Worm (Caenorhabditis elegans): ENCODE results near the gene F41E6.8.

DNA sequence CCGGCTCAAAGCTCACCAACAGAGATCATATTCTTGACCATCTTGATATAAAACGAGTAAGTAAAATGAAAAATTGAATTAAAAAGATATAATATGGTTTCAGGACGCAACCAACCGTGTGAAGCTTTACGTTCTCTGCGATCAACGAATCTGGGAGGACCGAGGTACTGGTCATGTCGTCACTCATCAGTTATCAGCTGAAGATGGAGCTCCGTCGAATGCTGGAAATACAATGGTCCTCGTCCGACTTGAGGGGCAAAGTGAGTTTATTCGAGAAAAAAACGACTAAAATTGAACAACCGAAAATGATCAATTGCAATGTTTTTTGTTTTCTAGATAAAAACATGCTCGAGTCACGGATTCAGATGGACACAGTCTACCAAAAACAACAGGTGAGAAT is 7.2 kb upstream of the F41E6.8 start:
- no peak for TF ChIP-seq snpc-4 (tag; optimal IDR thresholded peaks at IDR 0.05)
- TF ChIP-seq lsy-2 (tag; optimal IDR thresholded peaks at IDR 0.05): no peak
- TF ChIP-seq elt-1 (tag; optimal IDR thresholded peaks at IDR 0.05): no peak
- no peak for TF ChIP-seq dmd-4 (tag; optimal IDR thresholded peaks at IDR 0.05)
- TF ChIP-seq skn-1 (tag; optimal IDR thresholded peaks at IDR 0.05): no peak
- TF ChIP-seq mdl-1 (tag; optimal IDR thresholded peaks at IDR 0.05): no peak
- TF ChIP-seq nhr-11 (tag; optimal IDR thresholded peaks at IDR 0.05): no peak

All from whole organism, L2 larva.